Worm (Caenorhabditis elegans) whole organism, late embryonic: ENCODE measurements around the gene F15E6.5.

Source experiments
- F13H6.1 ChIP-seq: sonication (generic microtip); optimal IDR thresholded peaks from 2 replicates; lab custom pipeline; 2016; ENCODE audit warnings: missing genetic modification characterization, missing compliant biosample characterization
- ama-1 ChIP-seq: fragments of 150-350 bp; optimal IDR thresholded peaks from 2 replicates; lab custom pipeline; 2014
- ceh-14 ChIP-seq: sonication (generic microtip); optimal IDR thresholded peaks from 2 replicates; lab custom pipeline; 2016; ENCODE audit warnings: missing genotype, missing genetic modification characterization, missing compliant biosample characterization
- ceh-9 ChIP-seq: sonication (generic microtip); optimal IDR thresholded peaks from 2 replicates; lab custom pipeline; 2016; ENCODE audit warnings: mild to moderate bottlenecking, missing genetic modification characterization, inconsistent platforms, missing compliant biosample characterization
- dve-1 ChIP-seq: sonication (generic microtip); optimal IDR thresholded peaks from 2 replicates; lab custom pipeline; 2017; ENCODE audit warnings: antibody characterized with exemption, mild to moderate bottlenecking, missing genetic modification characterization, missing compliant biosample characterization
- fkh-10 ChIP-seq: fragments of 150-350 bp; optimal IDR thresholded peaks from 2 replicates; lab custom pipeline; 2014; ENCODE audit warnings: missing biosample characterization, missing genetic modification reagents, missing genetic modification characterization
- nhr-11 ChIP-seq: fragments of 150-350 bp; optimal IDR thresholded peaks from 2 replicates; lab custom pipeline; 2014; ENCODE audit warnings: missing biosample characterization, missing genetic modification characterization
- npax-4 ChIP-seq: sonication (generic microtip); optimal IDR thresholded peaks from 2 replicates; lab custom pipeline; 2016; ENCODE audit warnings: missing genetic modification characterization, missing compliant biosample characterization
- pag-3 ChIP-seq: sonication (generic microtip); optimal IDR thresholded peaks from 2 replicates; lab custom pipeline; 2016; ENCODE audit warnings: missing compliant biosample characterization, missing genetic modification characterization, borderline replicate concordance
- pax-1 ChIP-seq: fragments of 150-350 bp; optimal IDR thresholded peaks from 2 replicates; lab custom pipeline; 2014; ENCODE audit warnings: missing biosample characterization, missing genetic modification characterization
- pha-4 ChIP-seq: fragments of 150-350 bp; optimal IDR thresholded peaks from 2 replicates; lab custom pipeline; 2018; ENCODE audit warnings: missing biosample characterization, missing genetic modification reagents, missing genetic modification characterization
- sox-4 ChIP-seq: sonication (generic microtip); optimal IDR thresholded peaks from 2 replicates; lab custom pipeline; 2017; ENCODE audit warnings: mild to moderate bottlenecking, missing genetic modification characterization, inconsistent platforms, missing compliant biosample characterization

DNA sequence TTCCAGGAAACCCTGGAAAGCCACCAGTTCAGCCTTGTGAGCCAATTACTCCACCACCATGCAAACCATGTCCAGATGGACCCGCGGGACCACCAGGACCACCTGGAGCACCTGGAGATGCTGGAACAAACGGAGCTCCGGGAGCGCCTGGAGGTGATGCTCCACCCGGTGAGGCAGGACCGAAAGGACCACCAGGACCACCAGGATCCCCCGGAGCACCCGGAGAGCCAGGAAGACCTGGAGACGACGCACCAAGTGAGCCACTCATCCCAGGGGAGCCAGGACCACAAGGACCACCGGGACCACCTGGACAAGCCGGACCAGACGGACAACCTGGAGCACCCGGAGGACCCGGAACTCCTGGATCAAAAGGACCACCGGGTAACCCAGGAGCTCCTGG is 24.7 kb upstream of the F15E6.5 start:
- TF ChIP-seq ama-1 (lab: Kevin White, UChicago), result no peak
- TF ChIP-seq fkh-10, result no peak
- no peak for TF ChIP-seq pha-4 (tag; lab: Kevin White, UChicago)
- TF ChIP-seq pag-3, result no peak
- no peak for TF ChIP-seq npax-4 (tag; lab: Kevin White, UChicago)
- no peak for TF ChIP-seq sox-4 (tag; lab: Kevin White, UChicago)
- no peak for TF ChIP-seq F13H6.1 (tag; lab: Kevin White, UChicago)
- TF ChIP-seq ceh-14 (tag; lab: Kevin White, UChicago), result no peak
- no peak for TF ChIP-seq ceh-9 (tag; lab: Kevin White, UChicago)
- no peak for TF ChIP-seq nhr-11 (tag; lab: Kevin White, UChicago)
- no peak for TF ChIP-seq pax-1
- no peak for TF ChIP-seq dve-1 (tag; lab: Kevin White, UChicago)
